Worm (Caenorhabditis elegans): ENCODE data around the gene tni-3.

DNA sequence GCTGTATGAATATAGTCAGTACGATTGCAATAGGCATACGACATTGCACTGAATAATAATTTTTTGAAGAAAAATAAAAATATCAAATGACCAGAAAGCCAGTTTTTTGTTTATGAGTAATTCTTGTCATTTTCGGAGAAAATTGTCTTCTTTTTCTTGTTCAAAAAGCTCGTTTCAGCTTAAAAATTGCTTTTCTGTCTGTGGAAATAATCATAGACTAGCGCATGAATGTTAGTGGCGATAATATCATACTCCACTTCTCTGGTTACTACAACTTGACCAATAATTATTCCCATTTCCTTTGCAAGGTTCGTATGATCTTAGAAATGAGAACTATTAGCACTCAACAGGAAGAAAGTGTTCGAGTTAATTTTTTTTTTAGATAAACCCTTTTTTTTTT, 7.4 kb downstream of the tni-3 start, which contains the start of gene srh-216:
- TF ChIP-seq nhr-6 (tag; optimal IDR thresholded peaks at IDR 0.05) (no peak), gmeb-1 (tag; optimal IDR thresholded peaks at IDR 0.05) (no peak), fos-1 (tag; optimal IDR thresholded peaks at IDR 0.05) (no peak), unc-39 (tag; optimal IDR thresholded peaks at IDR 0.05) (no peak), nhr-11 (tag; optimal IDR thresholded peaks at IDR 0.05) (no peak), ama-1 (optimal IDR thresholded peaks at IDR 0.05) (no peak), elt-3 (tag; optimal IDR thresholded peaks at IDR 0.05) (no peak), aly-2 (tag; optimal IDR thresholded peaks at IDR 0.05) (no peak), Y55F3AM.14 (GFP tag; optimal IDR thresholded peaks at IDR 0.05) (no peak), sma-9 (GFP tag; optimal IDR thresholded peaks at IDR 0.05) (no peak), sma-9 (tag; optimal IDR thresholded peaks at IDR 0.05) (no peak)

Data from whole organism, L2 larva.